Worm (Caenorhabditis elegans) whole organism, young adult: ENCODE data around the gene F07E5.7.
"Not testable (repeated sequence)": the region's sequence is repeated elsewhere in the genome, so short reads cannot be mapped to it uniquely, and the experiment has no call there.

Experiments
- Y95B8A.8 ChIP-seq: fragments of 200-800 bp; sonication (Bioruptor generic); IDR thresholded peaks from 2 replicates; pipeline ENCODE4 v1.3.6; 2022; ENCODE audit warnings: missing genetic modification reagents, missing genetic modification characterization, missing compliant biosample characterization
- ztf-28 ChIP-seq: fragments of 200-800 bp; sonication (Bioruptor generic); IDR thresholded peaks from 2 replicates; pipeline ENCODE4 v1.3.6; 2022; ENCODE audit warnings: missing genetic modification reagents, missing genetic modification characterization, missing compliant biosample characterization

DNA sequence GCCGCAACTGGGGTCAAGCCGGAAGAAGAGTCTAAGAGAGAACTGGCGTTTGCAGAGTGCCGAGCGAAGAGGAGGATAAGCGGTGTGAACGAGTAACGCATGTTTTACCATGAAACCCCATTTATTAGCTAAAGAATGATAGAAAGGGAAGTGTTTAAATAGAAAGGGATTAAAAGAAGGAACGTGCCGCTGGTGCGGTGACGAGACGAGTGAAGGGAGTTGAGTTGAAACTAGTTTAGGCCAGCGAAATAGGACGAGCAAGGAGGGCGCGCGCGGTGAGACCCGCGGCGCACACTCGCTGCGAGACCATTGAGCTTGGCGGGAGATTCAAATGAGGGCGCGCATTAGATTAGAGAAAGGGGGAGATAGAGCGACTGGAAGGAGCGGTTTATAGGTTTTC is 24.8 kb downstream of the F07E5.7 start, which contains the start of gene math-1:
- TF ChIP-seq Y95B8A.8, ztf-28 (GFP tag; lab: Robert Waterston, UW): not testable (repeated sequence)
